Worm (Caenorhabditis elegans) whole organism, late embryonic: ENCODE results near the gene nhr-251.

Experiments used
- C08G9.2 ChIP-seq: sonication (generic microtip); optimal IDR thresholded peaks from 2 replicates; lab custom pipeline; 2016; ENCODE audit warnings: mild to moderate bottlenecking, missing genetic modification characterization, moderate library complexity, missing compliant biosample characterization
- T23F11.4 ChIP-seq: fragments of 200-800 bp; sonication (Bioruptor generic); optimal IDR thresholded peaks from 2 replicates; lab custom pipeline; 2018; ENCODE audit warnings: mild to moderate bottlenecking, missing genetic modification characterization, missing compliant biosample characterization
- ceh-2 ChIP-seq: sonication (generic microtip); optimal IDR thresholded peaks from 2 replicates; lab custom pipeline; 2016; ENCODE audit warnings: missing genotype, missing genetic modification characterization, missing compliant biosample characterization
- ceh-22 ChIP-seq: sonication (generic microtip); optimal IDR thresholded peaks from 2 replicates; lab custom pipeline; 2017; ENCODE audit warnings: missing biosample characterization, missing genetic modification characterization
- ceh-31 ChIP-seq: sonication (generic microtip); optimal IDR thresholded peaks from 2 replicates; lab custom pipeline; 2016; ENCODE audit warnings: missing genetic modification characterization, missing compliant biosample characterization
- ceh-48 ChIP-seq: sonication (generic microtip); optimal IDR thresholded peaks from 2 replicates; lab custom pipeline; 2016; ENCODE audit warnings: missing genetic modification characterization, inconsistent platforms, missing compliant biosample characterization
- ets-4 ChIP-seq: sonication (generic microtip); optimal IDR thresholded peaks from 2 replicates; lab custom pipeline; 2016; ENCODE audit warnings: missing genetic modification characterization, missing compliant biosample characterization
- fax-1 ChIP-seq: sonication (generic microtip); optimal IDR thresholded peaks from 2 replicates; lab custom pipeline; 2016; ENCODE audit warnings: missing genotype, missing genetic modification characterization, missing compliant biosample characterization
- fkh-6 ChIP-seq: sonication (generic microtip); optimal IDR thresholded peaks from 2 replicates; lab custom pipeline; 2016; ENCODE audit warnings: missing genetic modification characterization, missing compliant biosample characterization
- gmeb-2 ChIP-seq: sonication (generic microtip); optimal IDR thresholded peaks from 2 replicates; lab custom pipeline; 2016; ENCODE audit warnings: missing genetic modification characterization, inconsistent platforms, missing compliant biosample characterization
- hlh-30 ChIP-seq: sonication (generic microtip); optimal IDR thresholded peaks from 2 replicates; lab custom pipeline; 2017; ENCODE audit warnings: antibody characterized with exemption, missing genetic modification characterization, missing compliant biosample characterization; ENCODE audit not compliant: insufficient read depth
- lin-11 ChIP-seq: fragments of 200-800 bp; sonication (Bioruptor generic); optimal IDR thresholded peaks from 2 replicates; lab custom pipeline; 2018; ENCODE audit warnings: mild to moderate bottlenecking, missing genetic modification characterization, missing compliant biosample characterization
- mec-3 ChIP-seq: sonication (generic microtip); optimal IDR thresholded peaks from 2 replicates; lab custom pipeline; 2016; ENCODE audit warnings: borderline replicate concordance, missing genetic modification characterization, missing compliant biosample characterization
- nfya-1 ChIP-seq: sonication (generic microtip); optimal IDR thresholded peaks from 2 replicates; lab custom pipeline; 2017; ENCODE audit warnings: missing genetic modification characterization, mild to moderate bottlenecking, missing compliant biosample characterization, antibody characterized with exemption, moderate library complexity
- sox-2 ChIP-seq: fragments of 200-800 bp; sonication (Bioruptor generic); IDR thresholded peaks from 2 replicates; pipeline ENCODE4 v1.3.6; 2022; ENCODE audit warnings: missing genetic modification reagents, missing genetic modification characterization, missing compliant biosample characterization
- zip-5 ChIP-seq: sonication (generic microtip); optimal IDR thresholded peaks from 2 replicates; lab custom pipeline; 2016; ENCODE audit warnings: missing genetic modification characterization, missing compliant biosample characterization

nhr-251 gene

ce11 chrV:642750-643149 lies 42.4 kb downstream of the nhr-251 start, which contains the start of gene nhr-190:
Gene nhr-190, minus strand, starts transcription at chrV:642924.
- no peak for TF ChIP-seq T23F11.4 (GFP tag; lab: Kevin White, UChicago)
- TF ChIP-seq hlh-30 (tag; lab: Kevin White, UChicago): peak; percentile 29
- TF ChIP-seq ceh-48 (tag; lab: Kevin White, UChicago): no peak
- no peak for TF ChIP-seq fax-1 (tag; lab: Kevin White, UChicago)
- TF ChIP-seq nfya-1: peak; percentile 18
- no peak for TF ChIP-seq sox-2 (GFP tag; lab: Robert Waterston, UW)

ce11 chrV:646129-646528 lies 45.8 kb downstream of the nhr-251 start, which contains the start of gene F48G7.12:
Gene F48G7.12, minus strand, starts transcription at chrV:646229.
- TF ChIP-seq ceh-31 (tag; lab: Kevin White, UChicago) (no peak), gmeb-2 (tag; lab: Kevin White, UChicago) (no peak), ceh-2 (tag; lab: Kevin White, UChicago) (no peak), mec-3 (no peak), ceh-22 (tag; lab: Kevin White, UChicago) (no peak), fkh-6 (tag; lab: Kevin White, UChicago) (no peak), zip-5 (tag; lab: Kevin White, UChicago) (no peak), C08G9.2 (tag; lab: Kevin White, UChicago) (no peak), ets-4 (no peak)

DNA sequence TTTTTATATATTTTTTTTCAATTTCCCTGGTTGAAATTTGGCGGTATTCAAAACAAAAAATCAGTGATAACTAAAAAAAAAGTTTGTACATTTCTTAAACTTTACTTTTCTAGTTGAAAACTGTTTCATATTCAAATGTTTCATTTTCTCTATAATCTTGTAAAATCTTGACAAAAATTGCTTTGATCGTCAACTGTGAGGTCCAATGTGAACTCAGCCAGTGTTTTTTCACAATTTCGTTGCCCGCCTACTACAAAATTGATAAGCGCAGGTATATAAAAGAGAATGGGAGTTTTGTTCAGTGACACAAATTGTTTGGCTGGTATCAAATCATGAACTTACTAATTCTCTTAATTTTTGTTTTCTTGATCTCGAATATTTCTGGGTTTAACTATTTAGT lies 46.6 kb downstream of the nhr-251 start, which contains the start of gene ugt-42:
ugt-42 (plus strand) TSS at position 301 of the 400 bp plus-strand sequence.
- TF ChIP-seq lin-11 (tag; lab: Kevin White, UChicago): no peak
- no peak for TF ChIP-seq fkh-6 (tag; lab: Kevin White, UChicago)
